Fruit fly (Drosophila melanogaster): ENCODE measurements around the gene Drsl1.

- no peak for TF ChIP-seq toe (GFP tag; optimal IDR thresholded peaks at IDR 0.05)
- no peak for TF ChIP-seq ovo (GFP tag; optimal IDR thresholded peaks at IDR 0.05)
- TF ChIP-seq kay (GFP tag; ENCODE audit: borderline replicate concordance): no peak
- TF ChIP-seq CG33017 (tag; optimal IDR thresholded peaks at IDR 0.05): peak; percentile 24
- peak; percentile 1 for TF ChIP-seq CG7045 (GFP tag; optimal IDR thresholded peaks at IDR 0.05)
- peak; percentile 13 for TF ChIP-seq CG12768 (GFP tag; optimal IDR thresholded peaks at IDR 0.05)
- no peak for TF ChIP-seq pad (GFP tag; optimal IDR thresholded peaks at IDR 0.05)
- TF ChIP-seq Mnt (GFP tag; optimal IDR thresholded peaks at IDR 0.05): no peak
Measured at dm6 chr3L:3348956-3349824, 13.6 kb upstream of the Drsl1 start.

All from whole organism, adult.